Worm (Caenorhabditis elegans) whole organism, late embryonic: ENCODE measurements around the gene twnk-1.

ENCODE experiments used
- C38D4.7 ChIP-seq: fragments of 200-800 bp; sonication (Bioruptor generic); optimal IDR thresholded peaks from 2 replicates; lab custom pipeline; 2018; ENCODE audit warnings: mild to moderate bottlenecking, missing genetic modification characterization, moderate library complexity, missing compliant biosample characterization
- F13H6.1 ChIP-seq: sonication (generic microtip); optimal IDR thresholded peaks from 2 replicates; lab custom pipeline; 2016; ENCODE audit warnings: missing genetic modification characterization, missing compliant biosample characterization
- K02D7.2 ChIP-seq: sonication (generic microtip); optimal IDR thresholded peaks from 2 replicates; lab custom pipeline; 2017; ENCODE audit warnings: mild to moderate bottlenecking, missing genetic modification characterization, missing compliant biosample characterization
- K09A11.1 ChIP-seq: sonication (generic microtip); optimal IDR thresholded peaks from 2 replicates; lab custom pipeline; 2017; ENCODE audit warnings: antibody characterized with exemption, mild to moderate bottlenecking, missing genetic modification characterization, missing compliant biosample characterization; ENCODE audit not compliant: insufficient read depth
- ama-1 ChIP-seq: fragments of 150-350 bp; optimal IDR thresholded peaks from 2 replicates; lab custom pipeline; 2014
- ceh-18 ChIP-seq: sonication (generic microtip); optimal IDR thresholded peaks from 2 replicates; lab custom pipeline; 2016; ENCODE audit warnings: missing genetic modification characterization, missing compliant biosample characterization
- ceh-19 ChIP-seq: fragments of 200-800 bp; sonication (Bioruptor generic); optimal IDR thresholded peaks from 2 replicates; lab custom pipeline; 2018; ENCODE audit warnings: mild to moderate bottlenecking, missing genetic modification characterization, missing compliant biosample characterization
- ceh-2 ChIP-seq: sonication (generic microtip); optimal IDR thresholded peaks from 2 replicates; lab custom pipeline; 2016; ENCODE audit warnings: missing genotype, missing genetic modification characterization, missing compliant biosample characterization
- ceh-22 ChIP-seq: sonication (generic microtip); optimal IDR thresholded peaks from 2 replicates; lab custom pipeline; 2017; ENCODE audit warnings: missing biosample characterization, missing genetic modification characterization
- ceh-24 ChIP-seq: sonication (generic microtip); optimal IDR thresholded peaks from 2 replicates; lab custom pipeline; 2016; ENCODE audit warnings: mild to moderate bottlenecking, missing genetic modification characterization, missing compliant biosample characterization
- ceh-30 ChIP-seq: fragments of 150-350 bp; optimal IDR thresholded peaks from 2 replicates; lab custom pipeline; 2014; ENCODE audit warnings: missing biosample characterization, missing genetic modification characterization
- ceh-31 ChIP-seq: sonication (generic microtip); optimal IDR thresholded peaks from 2 replicates; lab custom pipeline; 2016; ENCODE audit warnings: missing genetic modification characterization, missing compliant biosample characterization
- ceh-34 ChIP-seq: sonication (generic microtip); optimal IDR thresholded peaks from 2 replicates; lab custom pipeline; 2016; ENCODE audit warnings: mild to moderate bottlenecking, missing genetic modification characterization, missing compliant biosample characterization
- ceh-45 ChIP-seq: fragments of 200-800 bp; sonication (Bioruptor generic); IDR thresholded peaks from 2 replicates; pipeline ENCODE4 v1.3.6; 2022; ENCODE audit warnings: missing genetic modification reagents, missing genetic modification characterization, missing compliant biosample characterization
- ceh-6 ChIP-seq: fragments of 200-800 bp; sonication (Bioruptor generic); optimal IDR thresholded peaks from 2 replicates; lab custom pipeline; 2018; ENCODE audit warnings: mild to moderate bottlenecking, missing genetic modification characterization, missing compliant biosample characterization
- dmd-4 ChIP-seq: sonication (generic microtip); optimal IDR thresholded peaks from 2 replicates; lab custom pipeline; 2016; ENCODE audit warnings: borderline replicate concordance, missing genetic modification characterization, missing compliant biosample characterization
- dve-1 ChIP-seq: sonication (generic microtip); optimal IDR thresholded peaks from 2 replicates; lab custom pipeline; 2017; ENCODE audit warnings: antibody characterized with exemption, mild to moderate bottlenecking, missing genetic modification characterization, missing compliant biosample characterization
- elt-2 ChIP-seq: sonication (generic microtip); optimal IDR thresholded peaks from 2 replicates; lab custom pipeline; 2016; ENCODE audit warnings: missing genetic modification reagents, missing genetic modification characterization, missing compliant biosample characterization
- elt-4 ChIP-seq: sonication (generic microtip); optimal IDR thresholded peaks from 2 replicates; lab custom pipeline; 2016; ENCODE audit warnings: missing genetic modification characterization, missing compliant biosample characterization
- eyg-1 ChIP-seq: sonication (generic microtip); optimal IDR thresholded peaks from 2 replicates; lab custom pipeline; 2016; ENCODE audit warnings: missing genotype, missing genetic modification characterization, missing compliant biosample characterization
- fax-1 ChIP-seq: sonication (generic microtip); optimal IDR thresholded peaks from 2 replicates; lab custom pipeline; 2016; ENCODE audit warnings: missing genotype, missing genetic modification characterization, missing compliant biosample characterization
- gmeb-2 ChIP-seq: sonication (generic microtip); optimal IDR thresholded peaks from 2 replicates; lab custom pipeline; 2016; ENCODE audit warnings: missing genetic modification characterization, inconsistent platforms, missing compliant biosample characterization
- hlh-13 ChIP-seq: fragments of 200-800 bp; sonication (Bioruptor generic); optimal IDR thresholded peaks from 2 replicates; lab custom pipeline; 2018; ENCODE audit warnings: mild to moderate bottlenecking, missing genetic modification characterization, missing compliant biosample characterization
- hlh-15 ChIP-seq: sonication (generic microtip); optimal IDR thresholded peaks from 2 replicates; lab custom pipeline; 2016; ENCODE audit warnings: missing genetic modification characterization, missing compliant biosample characterization
- hlh-30 ChIP-seq: sonication (generic microtip); optimal IDR thresholded peaks from 2 replicates; lab custom pipeline; 2017; ENCODE audit warnings: antibody characterized with exemption, missing genetic modification characterization, missing compliant biosample characterization; ENCODE audit not compliant: insufficient read depth
- hlh-8 ChIP-seq: sonication (generic microtip); optimal IDR thresholded peaks from 2 replicates; lab custom pipeline; 2016; ENCODE audit warnings: missing genotype, missing genetic modification characterization, missing compliant biosample characterization
- lim-6 ChIP-seq: sonication (generic microtip); optimal IDR thresholded peaks from 2 replicates; lab custom pipeline; 2016; ENCODE audit warnings: missing genetic modification characterization, missing compliant biosample characterization
- madf-2 ChIP-seq: sonication (generic microtip); optimal IDR thresholded peaks from 2 replicates; lab custom pipeline; 2017; ENCODE audit warnings: missing genetic modification characterization, missing compliant biosample characterization
- nfya-1 ChIP-seq: sonication (generic microtip); optimal IDR thresholded peaks from 2 replicates; lab custom pipeline; 2017; ENCODE audit warnings: missing genetic modification characterization, mild to moderate bottlenecking, missing compliant biosample characterization, antibody characterized with exemption, moderate library complexity
- nhr-11 ChIP-seq: fragments of 150-350 bp; optimal IDR thresholded peaks from 2 replicates; lab custom pipeline; 2014; ENCODE audit warnings: missing biosample characterization, missing genetic modification characterization
- nhr-232 ChIP-seq: sonication (generic microtip); optimal IDR thresholded peaks from 2 replicates; lab custom pipeline; 2016; ENCODE audit warnings: missing genetic modification characterization, missing compliant biosample characterization
- npax-4 ChIP-seq: sonication (generic microtip); optimal IDR thresholded peaks from 2 replicates; lab custom pipeline; 2016; ENCODE audit warnings: missing genetic modification characterization, missing compliant biosample characterization
- pag-3 ChIP-seq: sonication (generic microtip); optimal IDR thresholded peaks from 2 replicates; lab custom pipeline; 2016; ENCODE audit warnings: missing compliant biosample characterization, missing genetic modification characterization, borderline replicate concordance
- pax-1 ChIP-seq: fragments of 150-350 bp; optimal IDR thresholded peaks from 2 replicates; lab custom pipeline; 2014; ENCODE audit warnings: missing biosample characterization, missing genetic modification characterization
- pha-2 ChIP-seq: sonication (generic microtip); optimal IDR thresholded peaks from 2 replicates; lab custom pipeline; 2017; ENCODE audit warnings: mild to moderate bottlenecking, missing genetic modification characterization, missing compliant biosample characterization
- pha-4 ChIP-seq: fragments of 150-350 bp; optimal IDR thresholded peaks from 2 replicates; lab custom pipeline; 2018; ENCODE audit warnings: missing biosample characterization, missing genetic modification reagents, missing genetic modification characterization
- pqm-1 ChIP-seq: sonication (generic microtip); optimal IDR thresholded peaks from 2 replicates; lab custom pipeline; 2016; ENCODE audit warnings: missing genetic modification characterization, missing compliant biosample characterization
- ref-2 ChIP-seq: sonication (generic microtip); optimal IDR thresholded peaks from 2 replicates; lab custom pipeline; 2016; ENCODE audit warnings: missing genetic modification characterization, missing compliant biosample characterization
- rnt-1 ChIP-seq: sonication (generic microtip); optimal IDR thresholded peaks from 2 replicates; lab custom pipeline; 2016; ENCODE audit warnings: missing genetic modification characterization, missing compliant biosample characterization
- sdc-2 ChIP-seq: sonication (generic microtip); optimal IDR thresholded peaks from 2 replicates; lab custom pipeline; 2016; ENCODE audit warnings: missing genotype, missing genetic modification characterization, missing compliant biosample characterization
- unc-42 ChIP-seq: sonication (generic microtip); optimal IDR thresholded peaks from 2 replicates; lab custom pipeline; 2016; ENCODE audit warnings: missing genotype, missing genetic modification characterization, missing compliant biosample characterization
- unc-55 ChIP-seq: sonication (generic microtip); optimal IDR thresholded peaks from 2 replicates; lab custom pipeline; 2017; ENCODE audit warnings: missing biosample characterization, missing genetic modification reagents, missing genetic modification characterization
- unc-86 ChIP-seq: sonication (generic microtip); optimal IDR thresholded peaks from 2 replicates; lab custom pipeline; 2016; ENCODE audit warnings: missing genetic modification characterization, missing compliant biosample characterization
- zip-5 ChIP-seq: sonication (generic microtip); optimal IDR thresholded peaks from 2 replicates; lab custom pipeline; 2016; ENCODE audit warnings: missing genetic modification characterization, missing compliant biosample characterization

The twnk-1 gene

ce11 chrX:5837035-5837434 lies 46.0 kb downstream of the twnk-1 start:
- TF ChIP-seq hlh-15 (tag; lab: Kevin White, UChicago) (no peak), unc-55 (GFP tag; lab: Kevin White, UChicago) (peak; percentile 60)

DNA sequence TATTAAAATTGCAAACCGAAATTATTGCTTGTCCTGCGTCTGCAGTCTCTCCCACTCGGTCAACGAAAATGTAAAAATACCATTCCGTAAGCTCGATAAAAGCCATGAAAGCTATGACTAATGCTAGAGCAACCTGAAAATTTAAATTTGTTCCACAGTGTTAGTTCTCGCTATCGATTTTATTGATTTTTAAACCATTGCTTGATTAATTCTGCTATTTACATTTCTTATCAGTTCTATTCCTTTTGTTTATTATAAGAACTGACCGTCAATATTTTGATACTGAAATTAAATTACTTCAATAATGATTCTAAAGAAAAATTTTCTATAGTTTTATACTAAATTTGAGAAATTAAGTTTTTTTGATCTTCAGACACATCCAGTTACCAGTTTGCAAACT lies 48.1 kb downstream of the twnk-1 start:
- TF ChIP-seq ceh-22 (tag; lab: Kevin White, UChicago) (no peak), nhr-11 (tag; lab: Kevin White, UChicago) (no peak), sdc-2 (no peak), unc-42 (tag; lab: Kevin White, UChicago) (no peak), hlh-8 (no peak), ceh-24 (tag; lab: Kevin White, UChicago) (no peak), ceh-19 (no peak), pag-3 (tag; lab: Kevin White, UChicago) (no peak), ref-2 (tag; lab: Kevin White, UChicago) (no peak), C38D4.7 (no peak), hlh-30 (tag; lab: Kevin White, UChicago) (no peak), zip-5 (tag; lab: Kevin White, UChicago) (no peak), pax-1 (tag; lab: Kevin White, UChicago) (no peak), lim-6 (tag; lab: Kevin White, UChicago) (no peak), eyg-1 (no peak), ceh-18 (tag; lab: Kevin White, UChicago) (no peak), fax-1 (no peak), K09A11.1 (no peak)

DNA sequence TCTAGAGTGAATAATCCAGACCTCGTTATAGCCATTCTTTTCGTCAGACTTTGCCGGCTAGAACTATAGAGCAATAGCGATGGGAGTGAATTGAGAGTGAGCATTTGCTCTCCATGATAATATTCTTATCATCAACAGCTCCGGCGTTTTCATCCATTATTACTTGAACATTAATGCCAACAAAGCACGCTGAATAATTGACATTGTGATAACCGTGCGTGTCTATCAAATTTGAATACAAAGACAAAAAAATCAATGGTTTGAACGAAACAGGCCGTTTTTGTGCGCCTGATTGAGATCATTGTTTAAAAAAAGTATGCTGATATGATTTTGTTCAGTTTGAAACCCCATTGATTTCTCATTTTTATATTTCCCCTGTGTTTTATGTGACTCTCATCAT lies 48.6 kb downstream of the twnk-1 start, which contains the start of gene dct-11:
dct-11 (minus strand) TSS at position 136 of the 400 bp plus-strand sequence.
- TF ChIP-seq elt-2 (tag; lab: Kevin White, UChicago) (peak; percentile 30), zip-5 (tag; lab: Kevin White, UChicago) (no peak), ref-2 (tag; lab: Kevin White, UChicago) (no peak), madf-2 (tag; lab: Kevin White, UChicago) (no peak), dve-1 (tag; lab: Kevin White, UChicago) (peak; percentile 16), elt-4 (tag; lab: Kevin White, UChicago) (no peak)

DNA sequence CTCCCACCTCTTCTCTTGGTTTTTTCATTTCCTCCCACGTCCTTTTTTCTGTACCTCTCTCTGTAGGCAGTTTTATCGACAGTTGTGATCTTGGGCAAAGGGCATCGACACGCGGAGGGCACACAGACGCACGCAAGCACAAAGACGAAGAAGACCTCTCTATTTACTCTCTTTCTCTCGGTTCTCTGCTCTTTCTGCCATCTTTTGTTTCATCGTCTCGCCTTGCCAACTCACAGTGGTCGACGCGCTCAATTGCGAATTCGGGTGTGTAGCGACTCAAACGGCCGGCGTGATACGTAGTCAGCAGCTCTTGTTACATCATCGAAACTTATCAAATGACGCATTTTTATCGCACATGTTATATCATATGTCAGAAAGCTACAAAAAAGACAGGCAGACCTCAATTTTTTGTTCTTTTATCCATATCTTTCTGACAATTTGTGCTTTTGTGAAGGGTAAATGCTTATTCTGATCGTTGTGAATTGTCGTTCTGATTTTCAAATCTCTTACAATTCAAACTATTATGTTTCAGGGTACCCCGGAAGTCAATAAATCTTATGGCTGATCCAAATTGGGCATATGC lies 50.1 kb downstream of the twnk-1 start, which contains the start of gene puf-9:
puf-9 (plus strand) TSS at position 533 of the 583 bp plus-strand sequence.
- peak; percentile 86 for TF ChIP-seq sdc-2
- TF ChIP-seq K09A11.1 = peak; percentile 57
- peak; percentile 99 for TF ChIP-seq ceh-34 (tag; lab: Kevin White, UChicago)
- TF ChIP-seq ref-2 (tag; lab: Kevin White, UChicago) = peak; percentile 94
- no peak for TF ChIP-seq npax-4 (tag; lab: Kevin White, UChicago)
- peak; percentile 46 for TF ChIP-seq unc-86
- TF ChIP-seq hlh-8 = peak; percentile 9
- TF ChIP-seq pax-1 (tag; lab: Kevin White, UChicago) = peak; percentile 78
- TF ChIP-seq hlh-15 (tag; lab: Kevin White, UChicago) = no peak
- TF ChIP-seq ama-1 = no peak
- TF ChIP-seq pha-2 (tag; lab: Kevin White, UChicago) = peak; percentile 46
- TF ChIP-seq pag-3 (tag; lab: Kevin White, UChicago) = no peak
- no peak for TF ChIP-seq ceh-30 (tag; lab: Kevin White, UChicago)
- peak; percentile 25 for TF ChIP-seq K02D7.2 (tag; lab: Kevin White, UChicago)
- TF ChIP-seq ceh-45 (GFP tag; lab: Robert Waterston, UW) = no peak
- peak; percentile 92 for TF ChIP-seq nfya-1 (tag; lab: Kevin White, UChicago)
- no peak for TF ChIP-seq ceh-24 (tag; lab: Kevin White, UChicago)
- peak; percentile 97 for TF ChIP-seq dve-1 (tag; lab: Kevin White, UChicago)
- peak; percentile 22 for TF ChIP-seq gmeb-2 (tag; lab: Kevin White, UChicago)
- no peak for TF ChIP-seq elt-4 (tag; lab: Kevin White, UChicago)
- peak; percentile 83 for TF ChIP-seq F13H6.1 (tag; lab: Kevin White, UChicago)
- TF ChIP-seq rnt-1 (tag; lab: Kevin White, UChicago) = peak; percentile 93
- peak; percentile 87 for TF ChIP-seq unc-55 (GFP tag; lab: Kevin White, UChicago)
- peak; percentile 49 for TF ChIP-seq ceh-6
- no peak for TF ChIP-seq pha-4
- TF ChIP-seq ceh-31 (tag; lab: Kevin White, UChicago) = peak; percentile 95
- TF ChIP-seq nhr-232 (tag; lab: Kevin White, UChicago) = peak; percentile 22
- TF ChIP-seq ceh-19 = peak; percentile 71
- no peak for TF ChIP-seq hlh-13
- peak; percentile 57 for TF ChIP-seq ceh-2 (tag; lab: Kevin White, UChicago)
- peak; percentile 63 for TF ChIP-seq dmd-4
- TF ChIP-seq pqm-1 = peak; percentile 71
- TF ChIP-seq madf-2 (tag; lab: Kevin White, UChicago) = peak; percentile 62
- TF ChIP-seq ceh-22 (tag; lab: Kevin White, UChicago) = no peak
- no peak for TF ChIP-seq eyg-1
